Fruit fly (Drosophila melanogaster): ENCODE data around the gene alpha-Man-Ib.

Gene alpha-Man-Ib

DNA sequence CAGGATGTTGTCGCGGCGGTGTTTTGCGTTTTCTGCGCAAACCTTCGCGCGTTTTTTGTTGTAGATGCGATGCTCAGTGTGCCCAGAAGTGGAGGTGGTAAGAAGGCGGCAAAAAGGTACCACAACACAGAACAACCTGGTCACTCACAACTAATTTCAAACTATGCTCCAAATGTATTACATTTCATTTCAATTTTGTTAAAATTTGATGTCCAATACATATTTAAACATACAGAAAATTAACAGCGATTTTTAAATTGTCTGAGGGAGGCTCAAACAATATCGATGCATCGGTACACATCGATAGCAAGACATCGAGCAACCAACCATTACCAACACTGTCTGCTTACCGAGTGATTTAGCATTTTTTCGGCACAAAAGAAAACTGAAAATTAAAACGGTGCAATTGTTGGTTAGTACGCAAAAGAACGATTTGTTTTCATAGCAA is 40.6 kb upstream of the alpha-Man-Ib start, which contains the start of the genes Slbp and Rpn2 (continued):
- TF ChIP-seq Mrtf (GFP tag; IDR thresholded peaks at IDR 0.05): no peak
- peak; percentile 34 for TF ChIP-seq bab2 (GFP tag; optimal IDR thresholded peaks at IDR 0.05)
- peak; percentile 97 for TF ChIP-seq Dll (GFP tag; IDR thresholded peaks at IDR 0.05; ENCODE audit: partially characterized antibody)
- peak; percentile 7 for TF ChIP-seq CG9876 (GFP tag; optimal IDR thresholded peaks at IDR 0.05)
- no peak for TF ChIP-seq CG43689 (GFP tag; IDR thresholded peaks at IDR 0.05)
- TF ChIP-seq pzg (GFP tag; optimal IDR thresholded peaks at IDR 0.05): peak; percentile 98
- peak; percentile 10 for TF ChIP-seq CG15601 (tag; optimal IDR thresholded peaks at IDR 0.05)
- peak; percentile 45 for TF ChIP-seq vfl (GFP tag; optimal IDR thresholded peaks at IDR 0.05)
- peak; percentile 95 for TF ChIP-seq Doc3 (GFP tag; IDR thresholded peaks at IDR 0.05; ENCODE audit: partially characterized antibody)
- peak; percentile 85 for TF ChIP-seq sens (GFP tag)
- TF ChIP-seq CG7556 (GFP tag; optimal IDR thresholded peaks at IDR 0.05): peak; percentile 7
- peak; percentile 68 for TF ChIP-seq Fer1 (GFP tag; optimal IDR thresholded peaks at IDR 0.05)
- no peak for TF ChIP-seq disco-r (GFP tag; optimal IDR thresholded peaks at IDR 0.05)
- TF ChIP-seq pnt (GFP tag; optimal IDR thresholded peaks at IDR 0.05): no peak
- no peak for TF ChIP-seq D (optimal IDR thresholded peaks at IDR 0.05)
- TF ChIP-seq D (GFP tag; optimal IDR thresholded peaks at IDR 0.05): no peak
- peak; percentile 41 for TF ChIP-seq her (GFP tag; optimal IDR thresholded peaks at IDR 0.05)
- TF ChIP-seq Sry-β (GFP tag; optimal IDR thresholded peaks at IDR 0.05): peak; percentile 24
- TF ChIP-seq E2f2 (GFP tag; IDR thresholded peaks at IDR 0.05): peak; percentile 81
- TF ChIP-seq zen2 (GFP tag; IDR thresholded peaks at IDR 0.05; ENCODE audit: partially characterized antibody): peak; percentile 87; the same call in 2 of the 3 replicates
- peak; percentile 48 for TF ChIP-seq CG10147 (GFP tag; optimal IDR thresholded peaks at IDR 0.05)
- peak; percentile 97 for TF ChIP-seq CG9797 (GFP tag; optimal IDR thresholded peaks at IDR 0.05)
- TF ChIP-seq CTCF (GFP tag; optimal IDR thresholded peaks at IDR 0.05): no peak
- TF ChIP-seq HLH54F (GFP tag; optimal IDR thresholded peaks at IDR 0.05): peak; percentile 53
- peak; percentile 66 for TF ChIP-seq zfh2 (GFP tag; optimal IDR thresholded peaks at IDR 0.05)
- TF ChIP-seq CG30403 (GFP tag; optimal IDR thresholded peaks at IDR 0.05): peak; percentile 21
- no peak for TF ChIP-seq CG10274 (GFP tag; optimal IDR thresholded peaks at IDR 0.05)
- peak; percentile 43 for TF ChIP-seq chn (GFP tag; optimal IDR thresholded peaks at IDR 0.05)
- peak; percentile 52 for TF ChIP-seq CG18599 (GFP tag; optimal IDR thresholded peaks at IDR 0.05)
- no peak for TF ChIP-seq seq (GFP tag; IDR thresholded peaks at IDR 0.05)
- TF ChIP-seq inv (GFP tag; IDR thresholded peaks at IDR 0.05; ENCODE audit: partially characterized antibody): peak; percentile 87
- TF ChIP-seq CG14050 (GFP tag; IDR thresholded peaks at IDR 0.05): no peak
- peak; percentile 35 for TF ChIP-seq zen (tag; optimal IDR thresholded peaks at IDR 0.05)
- TF ChIP-seq nerfin-1 (tag; optimal IDR thresholded peaks at IDR 0.05): peak; percentile 29
- TF ChIP-seq YL-1 (GFP tag; optimal IDR thresholded peaks at IDR 0.05): peak; percentile 88
- 0 out of 2 replicates have a peak, but pooled peaks have one; percentile 4 for TF ChIP-seq NFAT (GFP tag; IDR thresholded peaks at IDR 0.05)
- TF ChIP-seq CG14014 (GFP tag; IDR thresholded peaks at IDR 0.05): 0 out of 2 replicates have a peak, but pooled peaks have one; percentile 25
- peak; percentile 33 for TF ChIP-seq CG16863 (GFP tag; optimal IDR thresholded peaks at IDR 0.05)
- TF ChIP-seq hth (optimal IDR thresholded peaks at IDR 0.05): no peak
- peak; percentile 28 for TF ChIP-seq bcd (GFP tag; optimal IDR thresholded peaks at IDR 0.05)
- no peak for TF ChIP-seq CG6272 (GFP tag; IDR thresholded peaks at IDR 0.05)
- TF ChIP-seq CG10462 (GFP tag; optimal IDR thresholded peaks at IDR 0.05): no peak
- TF ChIP-seq CG10267 (tag; optimal IDR thresholded peaks at IDR 0.05): peak; percentile 99
- TF ChIP-seq sr (GFP tag; IDR thresholded peaks at IDR 0.05): no peak
- peak; percentile 67 for TF ChIP-seq CG33213 (GFP tag; optimal IDR thresholded peaks at IDR 0.05)
- TF ChIP-seq Spps (tag; optimal IDR thresholded peaks at IDR 0.05): peak; percentile 20
- TF ChIP-seq sens-2 (GFP tag; IDR thresholded peaks at IDR 0.05): no peak
- peak; percentile 37 for TF ChIP-seq CG6683 (GFP tag; optimal IDR thresholded peaks at IDR 0.05)
- peak; percentile 31 for TF ChIP-seq CG18262 (tag; optimal IDR thresholded peaks at IDR 0.05)
- no peak for TF ChIP-seq CG4328 (GFP tag; optimal IDR thresholded peaks at IDR 0.05)
- peak; percentile 40 for TF ChIP-seq Elba2 (GFP tag; optimal IDR thresholded peaks at IDR 0.05)
- TF ChIP-seq jumu (GFP tag; optimal IDR thresholded peaks at IDR 0.05): peak; percentile 76
